Worm (Caenorhabditis elegans) whole organism, L3 larva: ENCODE measurements around the gene F01E11.20.
A peak's percentile ranks its signal among the peaks of the same experiment; 100 is the strongest.

ENCODE experiments used
- ZK546.5 ChIP-seq: sonication (generic microtip); optimal IDR thresholded peaks from 2 replicates; lab custom pipeline; 2017; ENCODE audit warnings: missing biosample characterization, missing genetic modification characterization
- ama-1 ChIP-seq: fragments of 150-350 bp; optimal IDR thresholded peaks from 2 replicates; lab custom pipeline; 2018
- ceh-82 ChIP-seq: fragments of 150-350 bp; optimal IDR thresholded peaks from 2 replicates; lab custom pipeline; 2014; ENCODE audit warnings: missing biosample characterization, missing genetic modification characterization
- ceh-9 ChIP-seq: sonication (generic microtip); optimal IDR thresholded peaks from 2 replicates; lab custom pipeline; 2018; ENCODE audit warnings: missing biosample characterization, missing genetic modification characterization
- daf-12 ChIP-seq: fragments of 150-350 bp; optimal IDR thresholded peaks from 2 replicates; lab custom pipeline; 2014; ENCODE audit warnings: missing biosample characterization, missing genetic modification reagents, missing genetic modification characterization
- egl-5 ChIP-seq: fragments of 150-350 bp; optimal IDR thresholded peaks from 2 replicates; lab custom pipeline; 2017; ENCODE audit warnings: missing biosample characterization, missing genetic modification reagents, missing genetic modification characterization, inconsistent platforms
- elt-1 ChIP-seq: fragments of 150-350 bp; optimal IDR thresholded peaks from 2 replicates; lab custom pipeline; 2014; ENCODE audit warnings: missing biosample characterization, missing genetic modification characterization
- elt-3 ChIP-seq, 3 experiments: fragments of 150-350 bp in 1 of 3; sonication (generic microtip) in 2 of 3; optimal IDR thresholded peaks; 2 replicates in 2 of 3; 4 replicates in 1 of 3; lab custom pipeline; 2014 to 2017; ENCODE audit warnings: missing biosample characterization in 3 of 3, missing genetic modification characterization in 3 of 3
- fkh-10 ChIP-seq: sonication (generic microtip); optimal IDR thresholded peaks from 2 replicates; lab custom pipeline; 2017; ENCODE audit warnings: missing biosample characterization, missing genetic modification reagents, missing genetic modification characterization
- fkh-2 ChIP-seq: fragments of 150-350 bp; optimal IDR thresholded peaks from 2 replicates; lab custom pipeline; 2014; ENCODE audit warnings: missing biosample characterization, missing genetic modification reagents, missing genetic modification characterization
- fos-1 ChIP-seq: fragments of 150-350 bp; optimal IDR thresholded peaks from 2 replicates; lab custom pipeline; 2014; ENCODE audit warnings: missing biosample characterization, missing genetic modification characterization
- hmg-11 ChIP-seq: sonication (generic microtip); optimal IDR thresholded peaks from 2 replicates; lab custom pipeline; 2016; ENCODE audit warnings: missing genetic modification characterization, missing compliant biosample characterization
- lin-39 ChIP-seq: fragments of 150-350 bp; optimal IDR thresholded peaks from 2 replicates; lab custom pipeline; 2018; ENCODE audit warnings: missing biosample characterization, missing genetic modification reagents, missing genetic modification characterization
- lsy-12 ChIP-seq: sonication (generic microtip); optimal IDR thresholded peaks from 2 replicates; lab custom pipeline; 2016; ENCODE audit warnings: mild to moderate bottlenecking, missing genetic modification characterization, missing compliant biosample characterization
- mdl-1 ChIP-seq: fragments of 150-350 bp; optimal IDR thresholded peaks from 2 replicates; lab custom pipeline; 2014; ENCODE audit warnings: missing biosample characterization, missing genetic modification characterization
- mml-1 ChIP-seq: fragments of 150-350 bp; sonication (generic microtip); optimal IDR thresholded peaks from 3 replicates; lab custom pipeline; 2014; ENCODE audit warnings: missing biosample characterization, missing genetic modification characterization
- nfya-1 ChIP-seq: sonication (generic microtip); optimal IDR thresholded peaks from 2 replicates; lab custom pipeline; 2017; ENCODE audit warnings: missing genetic modification characterization, mild to moderate bottlenecking, missing compliant biosample characterization, antibody characterized with exemption, moderate library complexity; ENCODE audit not compliant: insufficient read depth
- nhr-12 ChIP-seq: fragments of 150-350 bp; optimal IDR thresholded peaks from 2 replicates; lab custom pipeline; 2014; ENCODE audit warnings: missing biosample characterization, missing genetic modification characterization
- nhr-23 ChIP-seq: fragments of 150-350 bp; optimal IDR thresholded peaks from 2 replicates; lab custom pipeline; 2014; ENCODE audit warnings: missing biosample characterization, missing genetic modification reagents, missing genetic modification characterization
- nhr-237 ChIP-seq: fragments of 150-350 bp; optimal IDR thresholded peaks from 2 replicates; lab custom pipeline; 2014; ENCODE audit warnings: missing biosample characterization, missing genetic modification characterization
- nhr-25 ChIP-seq: sonication (generic microtip); optimal IDR thresholded peaks from 2 replicates; lab custom pipeline; 2017; ENCODE audit warnings: missing biosample characterization, missing genetic modification characterization
- pha-4 ChIP-seq: fragments of 150-350 bp; optimal IDR thresholded peaks from 2 replicates; lab custom pipeline; 2014; ENCODE audit warnings: missing biosample characterization, missing genetic modification reagents, missing genetic modification characterization
- pqm-1 ChIP-seq: fragments of 150-350 bp; optimal IDR thresholded peaks from 2 replicates; lab custom pipeline; 2017; ENCODE audit warnings: missing biosample characterization, missing genetic modification characterization, inconsistent platforms
- skn-1 ChIP-seq: fragments of 150-350 bp; optimal IDR thresholded peaks from 2 replicates; lab custom pipeline; 2014; ENCODE audit warnings: missing biosample characterization, missing genetic modification characterization
- snpc-4 ChIP-seq: fragments of 150-350 bp; optimal IDR thresholded peaks from 2 replicates; lab custom pipeline; 2014; ENCODE audit warnings: missing biosample characterization, missing genetic modification characterization
- tbx-2 ChIP-seq: sonication (generic microtip); optimal IDR thresholded peaks from 2 replicates; lab custom pipeline; 2016; ENCODE audit warnings: mild to moderate bottlenecking, missing genetic modification characterization, missing compliant biosample characterization
- unc-39 ChIP-seq: sonication (generic microtip); optimal IDR thresholded peaks from 4 replicates; lab custom pipeline; 2017; ENCODE audit warnings: missing biosample characterization, missing genetic modification characterization
- unc-62 ChIP-seq: fragments of 150-350 bp; sonication (generic microtip); optimal IDR thresholded peaks from 4 replicates; lab custom pipeline; 2014; ENCODE audit warnings: missing biosample characterization, missing genetic modification reagents, missing genetic modification characterization
- ztf-11 ChIP-seq: fragments of 150-350 bp; optimal IDR thresholded peaks from 2 replicates; lab custom pipeline; 2014; ENCODE audit warnings: missing biosample characterization, missing genetic modification characterization

F01E11.20 gene

ce11 chrX:6996448-6996847 is at the start of gene F01E11.20, which contains the start of gene tsp-16:
F01E11.20 (minus strand) TSS chrX:6996548.
tsp-16 (minus strand) TSS chrX:6996620.
- TF ChIP-seq fkh-10 (GFP tag; lab: Kevin White, UChicago): no peak
- no peak for TF ChIP-seq ztf-11
- no peak for TF ChIP-seq unc-62 (GFP tag; lab: Kevin White, UChicago)
- TF ChIP-seq pha-4: peak; percentile 70
- TF ChIP-seq pqm-1 (tag; lab: Kevin White, UChicago): no peak
- no peak for TF ChIP-seq nhr-237 (tag; lab: Kevin White, UChicago)
- TF ChIP-seq ama-1 (lab: Kevin White, UChicago): no peak

ce11 chrX:7040760-7041159 is 44.4 kb upstream of the F01E11.20 start:
- TF ChIP-seq fkh-10 (GFP tag; lab: Kevin White, UChicago) (peak; percentile 77), nhr-25 (tag; lab: Kevin White, UChicago) (no peak)

ce11 chrX:7037998-7038397 is 41.6 kb upstream of the F01E11.20 start:
- TF ChIP-seq mdl-1 (tag; lab: Kevin White, UChicago) (no peak), fkh-2 (tag; lab: Kevin White, UChicago) (no peak)

- TF ChIP-seq nfya-1 (no peak), daf-12 (tag; lab: Kevin White, UChicago) (no peak), hmg-11 (tag; lab: Kevin White, UChicago) (no peak), ztf-11 (no peak), fos-1 (tag; lab: Kevin White, UChicago) (no peak), ZK546.5 (tag; lab: Kevin White, UChicago) (no peak), nhr-12 (tag; lab: Kevin White, UChicago) (no peak), elt-3 (tag; optimal IDR thresholded peaks at IDR 0.05; lab: Kevin White, UChicago) (no peak), skn-1 (tag; lab: Kevin White, UChicago) (no peak), unc-39 (tag; lab: Kevin White, UChicago) (no peak), mml-1 (tag; lab: Kevin White, UChicago) (no peak), fkh-2 (tag; lab: Kevin White, UChicago) (no peak), elt-1 (tag; lab: Kevin White, UChicago) (no peak), fkh-10 (GFP tag; lab: Kevin White, UChicago) (no peak), snpc-4 (tag; lab: Kevin White, UChicago) (no peak), ceh-82 (tag; lab: Kevin White, UChicago) (no peak), ama-1 (lab: Kevin White, UChicago) (no peak), ceh-9 (tag; lab: Kevin White, UChicago) (no peak), nhr-25 (tag; lab: Kevin White, UChicago) (no peak)
- TF ChIP-seq, all 47 proteins: peak for 0
Measured at ce11 chrX:7035937-7036336, 39.6 kb upstream of the F01E11.20 start, which contains the start of gene cest-19. cest-19 (minus strand) TSS chrX:7036037.

- no peak for TF ChIP-seq daf-12 (tag; lab: Kevin White, UChicago)
- no peak for TF ChIP-seq fos-1 (tag; lab: Kevin White, UChicago)
- TF ChIP-seq ztf-11: no peak
- TF ChIP-seq egl-5 (tag; lab: Kevin White, UChicago): peak; percentile 10
- TF ChIP-seq lin-39: peak; percentile 20
- TF ChIP-seq fkh-10 (GFP tag; lab: Kevin White, UChicago): peak; percentile 9
Measured at ce11 chrX:7033716-7034270, 37.4 kb upstream of the F01E11.20 start.

ce11 chrX:7028836-7029235 is 32.5 kb upstream of the F01E11.20 start, which contains the start of gene flp-26:
flp-26 (plus strand) TSS chrX:7029136.
- TF ChIP-seq ZK546.5 (tag; lab: Kevin White, UChicago) (no peak), pha-4 (no peak), ceh-82 (tag; lab: Kevin White, UChicago) (no peak), lsy-12 (no peak), nhr-23 (no peak), nhr-237 (tag; lab: Kevin White, UChicago) (no peak), tbx-2 (tag; lab: Kevin White, UChicago) (no peak), fos-1 (tag; lab: Kevin White, UChicago) (no peak)
